Fruit fly (Drosophila melanogaster): ENCODE measurements around the gene spz.

The spz gene

DNA sequence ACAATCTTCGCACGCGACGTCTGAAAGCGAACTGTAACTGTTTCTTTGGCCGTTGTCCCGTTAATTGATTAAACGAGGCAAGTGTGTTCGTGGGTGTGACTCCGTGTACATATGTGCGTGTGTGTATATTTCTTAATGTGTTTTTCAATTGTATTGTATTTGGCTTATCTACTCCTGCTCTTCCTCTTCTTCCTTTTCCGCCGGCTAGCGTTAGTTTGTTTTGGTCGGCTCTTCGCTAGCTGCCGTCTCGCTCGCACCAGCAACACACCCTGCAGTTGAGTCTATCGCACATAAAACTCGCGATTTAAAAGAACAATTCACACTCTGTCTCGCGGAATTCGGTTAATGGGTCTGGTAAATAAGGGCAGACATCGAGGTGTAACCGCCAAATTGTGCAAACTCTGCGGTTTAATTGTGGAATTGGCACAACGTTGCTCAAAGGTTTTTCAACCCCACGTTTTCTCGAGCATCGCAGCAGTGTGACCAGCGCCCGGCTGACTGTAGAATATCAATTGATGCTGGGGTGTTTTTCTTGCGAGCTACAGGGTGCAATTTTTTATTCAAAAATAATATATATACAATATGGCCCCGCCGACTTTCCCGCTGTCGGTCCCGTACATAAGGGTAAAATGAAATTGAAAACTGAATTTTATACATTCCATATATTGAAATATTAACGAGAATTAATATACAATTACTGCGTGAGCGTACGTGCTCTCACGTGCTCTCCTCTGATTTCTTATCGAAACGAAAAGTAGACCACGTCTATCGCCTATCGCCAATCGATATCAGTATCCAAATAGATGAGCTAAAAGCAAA, 42.1 kb upstream of the spz start, which contains the start of the genes gb and CG5815 (continued):
- TF ChIP-seq unc-4 (GFP tag; IDR thresholded peaks at IDR 0.05; ENCODE audit: partially characterized antibody) (peak; percentile 95), chinmo (GFP tag; IDR thresholded peaks at IDR 0.05; ENCODE audit: partially characterized antibody) (peak; percentile 74; the same call in 2 of the 4 replicates), zfh1 (GFP tag; IDR thresholded peaks at IDR 0.05) (peak; percentile 93), CG1024 (GFP tag; IDR thresholded peaks at IDR 0.05) (peak; percentile 70; the same call in 1 of the 2 replicates), CG8944 (GFP tag; optimal IDR thresholded peaks at IDR 0.05) (peak; percentile 65), CG10274 (GFP tag; optimal IDR thresholded peaks at IDR 0.05) (peak; percentile 76), Ada2b (GFP tag; IDR thresholded peaks at IDR 0.05) (peak; percentile 91), CG14860 (GFP tag; IDR thresholded peaks at IDR 0.05; ENCODE audit: partially characterized antibody) (peak; percentile 97), inv (GFP tag; IDR thresholded peaks at IDR 0.05; ENCODE audit: partially characterized antibody) (peak; percentile 91), kah (GFP tag; optimal IDR thresholded peaks at IDR 0.05) (peak; percentile 57), CG16779 (GFP tag; IDR thresholded peaks at IDR 0.05) (peak; percentile 76), Xrp1 (GFP tag; IDR thresholded peaks at IDR 0.05) (peak; percentile 95), CG6689 (GFP tag; IDR thresholded peaks at IDR 0.05) (peak; percentile 86), ttk (GFP tag; IDR thresholded peaks at IDR 0.05) (peak; percentile 89), CG13775 (GFP tag; optimal IDR thresholded peaks at IDR 0.05) (peak; percentile 94), CG42726 (GFP tag; IDR thresholded peaks at IDR 0.05; ENCODE audit: partially characterized antibody) (no peak; the same call in 1 of the 2 replicates), CG18011 (GFP tag; optimal IDR thresholded peaks at IDR 0.05) (peak; percentile 80), trem (tag; optimal IDR thresholded peaks at IDR 0.05) (peak; percentile 87), her (GFP tag; optimal IDR thresholded peaks at IDR 0.05) (peak; percentile 15), mld (GFP tag; IDR thresholded peaks at IDR 0.05; ENCODE audit: partially characterized antibody) (peak; percentile 87), CG13296 (GFP tag; optimal IDR thresholded peaks at IDR 0.05) (peak; percentile 87), slou (GFP tag; optimal IDR thresholded peaks at IDR 0.05) (peak; percentile 78), Sox100B (GFP tag; optimal IDR thresholded peaks at IDR 0.05) (no peak), Dll (GFP tag; IDR thresholded peaks at IDR 0.05; ENCODE audit: partially characterized antibody) (peak; percentile 98), YL-1 (GFP tag; optimal IDR thresholded peaks at IDR 0.05) (peak; percentile 93), eve (GFP tag; optimal IDR thresholded peaks at IDR 0.05) (no peak), CG12236 (GFP tag; optimal IDR thresholded peaks at IDR 0.05) (peak; percentile 16), klu (GFP tag; IDR thresholded peaks at IDR 0.05) (peak; percentile 85), repo (GFP tag; optimal IDR thresholded peaks at IDR 0.05) (no peak), salm (tag; optimal IDR thresholded peaks at IDR 0.05) (peak; percentile 63), Bteb2 (GFP tag; optimal IDR thresholded peaks at IDR 0.05) (peak; percentile 78), CG34376 (GFP tag; optimal IDR thresholded peaks at IDR 0.05) (peak; percentile 83), Abd-B (GFP tag; optimal IDR thresholded peaks at IDR 0.05) (peak; percentile 90), CG6254 (GFP tag; optimal IDR thresholded peaks at IDR 0.05) (peak; percentile 92), NK7.1 (GFP tag; optimal IDR thresholded peaks at IDR 0.05) (peak; percentile 70), CG14667 (GFP tag; IDR thresholded peaks at IDR 0.05) (peak; percentile 87), CG12071 (GFP tag; optimal IDR thresholded peaks at IDR 0.05) (no peak), tna (GFP tag; IDR thresholded peaks at IDR 0.05; ENCODE audit: partially characterized antibody) (peak; percentile 86), CG9215 (GFP tag; IDR thresholded peaks at IDR 0.05) (peak; percentile 89), Hr3 (GFP tag; optimal IDR thresholded peaks at IDR 0.05) (peak; percentile 95), ind (GFP tag; optimal IDR thresholded peaks at IDR 0.05) (peak; percentile 92), CG17802 (tag; optimal IDR thresholded peaks at IDR 0.05) (peak; percentile 75), gfzf (GFP tag; optimal IDR thresholded peaks at IDR 0.05) (peak; percentile 69), crol (GFP tag; IDR thresholded peaks at IDR 0.05) (no peak), Aef1 (GFP tag; IDR thresholded peaks at IDR 0.05) (peak; percentile 91), Hr51 (GFP tag; optimal IDR thresholded peaks at IDR 0.05) (peak; percentile 87 to 89), CG12744 (GFP tag; optimal IDR thresholded peaks at IDR 0.05) (peak; percentile 75)

Measured in whole organism, embryonic.